Worm (Caenorhabditis elegans) whole organism, mixed stage, embryonic: ENCODE measurements around the gene hgrs-1.

Experiments used
- bed-3 ChIP-seq: fragments of 200-800 bp; sonication (Bioruptor generic); optimal IDR thresholded peaks from 3 replicates; lab custom pipeline; 2018; ENCODE audit warnings: mild to moderate bottlenecking, missing genetic modification characterization, moderate library complexity, missing compliant biosample characterization
- blmp-1 ChIP-seq: fragments of 150-350 bp; optimal IDR thresholded peaks from 2 replicates; lab custom pipeline; 2014; ENCODE audit warnings: missing biosample characterization, missing genetic modification characterization
- ceh-39 ChIP-seq: fragments of 150-350 bp; optimal IDR thresholded peaks from 2 replicates; lab custom pipeline; 2014; ENCODE audit warnings: missing biosample characterization, missing genetic modification characterization
- ceh-43 ChIP-seq: fragments of 200-800 bp; sonication (Bioruptor generic); optimal IDR thresholded peaks from 2 replicates; lab custom pipeline; 2018; ENCODE audit warnings: mild to moderate bottlenecking, missing genetic modification characterization, moderate library complexity, missing compliant biosample characterization
- ceh-83 ChIP-seq: fragments of 200-800 bp; sonication (Bioruptor generic); optimal IDR thresholded peaks from 2 replicates; lab custom pipeline; 2018; ENCODE audit warnings: mild to moderate bottlenecking, missing genetic modification characterization, missing compliant biosample characterization
- ces-1 ChIP-seq: fragments of 150-350 bp; optimal IDR thresholded peaks from 2 replicates; lab custom pipeline; 2014; ENCODE audit warnings: missing biosample characterization, missing genetic modification reagents, missing genetic modification characterization
- cnd-1 ChIP-seq: fragments of 200-800 bp; sonication (Bioruptor generic); optimal IDR thresholded peaks from 2 replicates; lab custom pipeline; 2018; ENCODE audit warnings: mild to moderate bottlenecking, missing genetic modification characterization, missing compliant biosample characterization
- drap-1 ChIP-seq: fragments of 200-800 bp; sonication (Bioruptor generic); optimal IDR thresholded peaks from 3 replicates; lab custom pipeline; 2018; ENCODE audit warnings: mild to moderate bottlenecking, missing genetic modification characterization, missing compliant biosample characterization
- elt-1 ChIP-seq: sonication (generic microtip); optimal IDR thresholded peaks from 2 replicates; lab custom pipeline; 2017; ENCODE audit warnings: missing genetic modification characterization, mild to moderate bottlenecking, missing compliant biosample characterization, antibody characterized with exemption, moderate library complexity, borderline replicate concordance; ENCODE audit not compliant: insufficient read depth
- flh-1 ChIP-seq: fragments of 200-800 bp; sonication (Bioruptor generic); optimal IDR thresholded peaks from 2 replicates; lab custom pipeline; 2018; ENCODE audit warnings: mild to moderate bottlenecking, missing genetic modification characterization, moderate library complexity, missing compliant biosample characterization
- ham-2 ChIP-seq: fragments of 200-800 bp; sonication (Bioruptor generic); optimal IDR thresholded peaks from 2 replicates; lab custom pipeline; 2018; ENCODE audit warnings: mild to moderate bottlenecking, missing genetic modification characterization, missing compliant biosample characterization
- hlh-1 ChIP-seq: fragments of 150-350 bp; optimal IDR thresholded peaks from 2 replicates; lab custom pipeline; 2014; ENCODE audit warnings: missing biosample characterization, missing genetic modification reagents, missing genetic modification characterization
- lin-13 ChIP-seq: fragments of 150-350 bp; optimal IDR thresholded peaks from 2 replicates; lab custom pipeline; 2014; ENCODE audit warnings: missing biosample characterization, missing genetic modification characterization
- lin-32 ChIP-seq: fragments of 200-800 bp; sonication (Bioruptor generic); optimal IDR thresholded peaks from 2 replicates; lab custom pipeline; 2018; ENCODE audit warnings: mild to moderate bottlenecking, missing genetic modification characterization, missing compliant biosample characterization
- lsy-2 ChIP-seq: fragments of 150-350 bp; optimal IDR thresholded peaks from 2 replicates; lab custom pipeline; 2014; ENCODE audit warnings: missing biosample characterization, missing genetic modification characterization
- mep-1 ChIP-seq: fragments of 150-350 bp; optimal IDR thresholded peaks from 2 replicates; lab custom pipeline; 2017; ENCODE audit warnings: missing biosample characterization, missing genetic modification reagents, missing genetic modification characterization, inconsistent platforms
- mls-2 ChIP-seq: sonication (generic microtip); optimal IDR thresholded peaks from 2 replicates; lab custom pipeline; 2016; ENCODE audit warnings: mild to moderate bottlenecking, missing genetic modification characterization, moderate library complexity, missing compliant biosample characterization
- nhr-12 ChIP-seq: fragments of 150-350 bp; optimal IDR thresholded peaks from 2 replicates; lab custom pipeline; 2014; ENCODE audit warnings: missing biosample characterization, missing genetic modification characterization
- nhr-2 ChIP-seq: fragments of 150-350 bp; optimal IDR thresholded peaks from 2 replicates; lab custom pipeline; 2014; ENCODE audit warnings: missing biosample characterization, missing genetic modification characterization
- nhr-28 ChIP-seq: fragments of 150-350 bp; optimal IDR thresholded peaks from 2 replicates; lab custom pipeline; 2014; ENCODE audit warnings: missing biosample characterization, missing genetic modification characterization
- nhr-76 ChIP-seq: sonication (generic microtip); optimal IDR thresholded peaks from 2 replicates; lab custom pipeline; 2017; ENCODE audit warnings: missing biosample characterization, missing genetic modification characterization
- pha-4 ChIP-seq: fragments of 150-350 bp; optimal IDR thresholded peaks from 2 replicates; lab custom pipeline; 2018; ENCODE audit warnings: missing biosample characterization, missing genetic modification reagents, missing genetic modification characterization
- sem-2 ChIP-seq: fragments of 200-800 bp; sonication (Bioruptor generic); optimal IDR thresholded peaks from 2 replicates; lab custom pipeline; 2018; ENCODE audit warnings: mild to moderate bottlenecking, missing genetic modification characterization, missing compliant biosample characterization
- snpc-4 ChIP-seq: fragments of 150-350 bp; optimal IDR thresholded peaks from 2 replicates; lab custom pipeline; 2014; ENCODE audit warnings: missing biosample characterization, missing genetic modification characterization
- tbx-8 ChIP-seq: fragments of 200-800 bp; sonication (Bioruptor generic); optimal IDR thresholded peaks from 2 replicates; lab custom pipeline; 2018; ENCODE audit warnings: mild to moderate bottlenecking, missing genetic modification characterization, moderate library complexity, missing compliant biosample characterization
- unc-120 ChIP-seq: sonication (generic microtip); optimal IDR thresholded peaks from 2 replicates; lab custom pipeline; 2017; ENCODE audit warnings: missing genetic modification characterization, missing compliant biosample characterization; ENCODE audit not compliant: poor library complexity, severe bottlenecking
- ztf-11 ChIP-seq: fragments of 150-350 bp; optimal IDR thresholded peaks from 2 replicates; lab custom pipeline; 2014; ENCODE audit warnings: missing biosample characterization, missing genetic modification characterization

Gene hgrs-1

DNA sequence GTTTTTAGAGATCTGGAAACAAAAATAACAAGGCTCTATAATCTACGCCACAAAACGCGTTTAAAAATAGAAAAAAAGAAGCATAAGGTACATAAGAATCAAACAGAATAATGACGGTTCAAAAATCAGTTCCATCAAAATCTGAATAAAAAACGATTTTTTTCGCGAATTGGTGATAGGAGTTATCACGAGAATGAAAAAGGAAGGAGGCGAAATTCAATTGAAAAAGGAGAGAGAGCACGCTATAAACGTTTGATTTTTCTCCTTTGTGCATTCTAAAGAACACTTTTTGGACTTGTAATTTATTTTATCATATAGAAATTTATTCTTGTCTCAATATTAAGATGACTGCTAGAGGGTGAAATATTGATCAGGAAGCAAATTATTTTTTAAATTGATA, 45.5 kb upstream of the hgrs-1 start:
- no peak for TF ChIP-seq ham-2 (GFP tag; lab: Kevin White, UChicago)
- TF ChIP-seq nhr-12 (tag; lab: Kevin White, UChicago) = no peak
- TF ChIP-seq bed-3 (GFP tag; lab: Kevin White, UChicago) = no peak
- no peak for TF ChIP-seq elt-1
- TF ChIP-seq ceh-43 = no peak
- TF ChIP-seq pha-4 (tag; lab: Kevin White, UChicago) = no peak
- no peak for TF ChIP-seq hlh-1 (tag; lab: Kevin White, UChicago)
- no peak for TF ChIP-seq cnd-1 (tag; lab: Kevin White, UChicago)
- TF ChIP-seq snpc-4 (tag; lab: Kevin White, UChicago) = no peak
- no peak for TF ChIP-seq ztf-11 (tag; lab: Kevin White, UChicago)
- TF ChIP-seq lin-32 (GFP tag; lab: Kevin White, UChicago) = no peak
- TF ChIP-seq nhr-2 (tag; lab: Kevin White, UChicago) = no peak
- TF ChIP-seq, all 35 proteins: peak for 0

- TF ChIP-seq elt-1 (peak; percentile 67), sem-2 (GFP tag; lab: Kevin White, UChicago) (no peak)
These were observed 41.5 kb upstream of the hgrs-1 start for ce11 chrIV:8247341-8247740.

ce11 chrIV:8244112-8244511, 38.3 kb upstream of the hgrs-1 start, which contains the start of gene T09A12.1:
T09A12.1 (plus strand) TSS chrIV:8244412.
- TF ChIP-seq nhr-2 (tag; lab: Kevin White, UChicago) (no peak), mls-2 (tag; lab: Kevin White, UChicago) (no peak), cnd-1 (tag; lab: Kevin White, UChicago) (no peak), blmp-1 (tag; lab: Kevin White, UChicago) (no peak), ceh-39 (tag; lab: Kevin White, UChicago) (no peak), pha-4 (tag; lab: Kevin White, UChicago) (no peak), elt-1 (no peak)

- no peak for TF ChIP-seq nhr-2 (tag; lab: Kevin White, UChicago)
- no peak for TF ChIP-seq mep-1
- TF ChIP-seq mls-2 (tag; lab: Kevin White, UChicago) = no peak
- no peak for TF ChIP-seq drap-1 (GFP tag; lab: Kevin White, UChicago)
- no peak for TF ChIP-seq ceh-39 (tag; lab: Kevin White, UChicago)
- TF ChIP-seq tbx-8 = no peak
- TF ChIP-seq lin-13 (tag; lab: Kevin White, UChicago) = no peak
- TF ChIP-seq bed-3 (GFP tag; lab: Kevin White, UChicago) = no peak
- TF ChIP-seq elt-1 = no peak
- no peak for TF ChIP-seq nhr-76
- TF ChIP-seq unc-120 (tag; lab: Kevin White, UChicago) = no peak
- TF ChIP-seq nhr-28 = no peak
- no peak for TF ChIP-seq lsy-2 (tag; lab: Kevin White, UChicago)
- no peak for TF ChIP-seq ceh-83
- no peak for TF ChIP-seq hlh-1 (tag; lab: Kevin White, UChicago)
- no peak for TF ChIP-seq blmp-1 (tag; lab: Kevin White, UChicago)
These were observed 37.8 kb upstream of the hgrs-1 start, which contains the start of gene T09A12.8 for ce11 chrIV:8243599-8243998. T09A12.8 (minus strand) TSS chrIV:8243699.

- peak; percentile 72 for TF ChIP-seq elt-1
- no peak for TF ChIP-seq nhr-28
- TF ChIP-seq nhr-2 (tag; lab: Kevin White, UChicago) = peak; percentile 71
- no peak for TF ChIP-seq ham-2 (GFP tag; lab: Kevin White, UChicago)
- no peak for TF ChIP-seq unc-120 (tag; lab: Kevin White, UChicago)
These were observed 37.3 kb upstream of the hgrs-1 start for ce11 chrIV:8243170-8243569.

DNA sequence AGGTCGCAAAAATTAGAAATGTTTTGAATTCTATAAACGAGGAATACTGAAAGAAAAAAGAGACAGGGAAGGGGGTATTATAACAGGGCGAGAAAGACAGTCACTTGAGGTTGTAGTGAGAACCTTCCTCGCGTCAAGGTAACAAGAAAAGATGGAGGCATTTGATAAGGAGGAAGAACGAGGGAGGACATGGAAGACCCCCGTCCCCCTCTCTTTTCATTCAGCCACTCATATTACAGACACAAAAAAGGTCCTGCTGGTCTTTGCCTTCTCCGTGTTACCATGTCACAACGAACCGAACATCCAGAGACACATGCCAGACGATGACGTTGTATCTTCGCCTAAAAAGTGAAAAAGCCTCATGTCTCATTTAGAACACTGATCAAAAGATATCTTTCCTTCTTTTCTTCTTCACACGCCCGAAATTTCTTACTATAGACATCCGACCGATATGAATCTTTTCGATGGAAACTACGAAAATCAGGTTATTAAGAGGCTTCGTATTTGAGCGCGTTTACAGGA, 35.5 kb upstream of the hgrs-1 start:
- TF ChIP-seq snpc-4 (tag; lab: Kevin White, UChicago) (no peak), elt-1 (peak; percentile 79), nhr-12 (tag; lab: Kevin White, UChicago) (no peak)

DNA sequence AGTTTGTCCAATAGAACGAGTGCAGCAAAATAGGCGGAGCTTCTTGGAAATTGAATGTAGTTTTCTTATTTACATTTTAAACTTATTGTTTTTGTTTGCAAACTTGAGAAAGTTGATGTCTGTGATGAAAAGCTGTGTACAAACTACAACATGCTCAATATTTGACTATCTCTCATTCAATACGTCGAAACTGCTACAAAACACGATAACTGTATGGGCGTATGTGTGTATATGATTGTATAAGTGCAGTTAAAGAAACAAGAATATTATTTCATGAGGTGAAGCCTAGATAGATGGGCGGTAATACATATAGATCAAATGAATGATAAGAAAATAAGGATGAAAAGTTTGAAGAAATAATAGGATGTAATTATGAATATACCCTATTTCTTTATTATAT, 33.7 kb upstream of the hgrs-1 start:
- TF ChIP-seq cnd-1 (tag; lab: Kevin White, UChicago) = no peak
- TF ChIP-seq blmp-1 (tag; lab: Kevin White, UChicago) = no peak
- no peak for TF ChIP-seq elt-1
- no peak for TF ChIP-seq ztf-11 (tag; lab: Kevin White, UChicago)
- no peak for TF ChIP-seq ces-1 (GFP tag; lab: Kevin White, UChicago)
- TF ChIP-seq nhr-76 = no peak
- no peak for TF ChIP-seq flh-1
- no peak for TF ChIP-seq ceh-43
- TF ChIP-seq ham-2 (GFP tag; lab: Kevin White, UChicago) = no peak
